Worm (Caenorhabditis elegans): ENCODE measurements around the gene T24H7.2.

Gene T24H7.2

ce11 chrII:6236093-6236945, 10.8 kb upstream of the T24H7.2 start (continued):
- TF ChIP-seq zfp-3 (GFP tag; conservative IDR thresholded peaks at IDR 0.05) = no peak
- no peak for TF ChIP-seq ztf-11 (tag; optimal IDR thresholded peaks at IDR 0.05)
- TF ChIP-seq cey-2 (tag; optimal IDR thresholded peaks at IDR 0.05; ENCODE audit: borderline replicate concordance, insufficient read depth) = no peak
- no peak for TF ChIP-seq dmd-6 (GFP tag; IDR thresholded peaks at IDR 0.05)
- TF ChIP-seq snpc-1.2 (GFP tag; IDR thresholded peaks at IDR 0.05) = no peak
- TF ChIP-seq ctbp-1 (GFP tag; IDR thresholded peaks at IDR 0.05) = no peak
- no peak for TF ChIP-seq ceh-82 (tag; optimal IDR thresholded peaks at IDR 0.05)
- no peak for TF ChIP-seq F37D6.2 (tag; optimal IDR thresholded peaks at IDR 0.05)
- TF ChIP-seq nhr-42 (GFP tag; IDR thresholded peaks at IDR 0.05) = no peak
- no peak for TF ChIP-seq mdt-29 (GFP tag; IDR thresholded peaks at IDR 0.05)
- TF ChIP-seq ZK546.5 (tag; optimal IDR thresholded peaks at IDR 0.05) = no peak
- TF ChIP-seq zfp-2 (tag; optimal IDR thresholded peaks at IDR 0.05) = no peak
- no peak for TF ChIP-seq dmd-8 (GFP tag; IDR thresholded peaks at IDR 0.05)
- TF ChIP-seq spr-3 (GFP tag; optimal IDR thresholded peaks at IDR 0.05) = no peak
- no peak for TF ChIP-seq tag-97 (GFP tag; IDR thresholded peaks at IDR 0.05)
- TF ChIP-seq zag-1 (tag; optimal IDR thresholded peaks at IDR 0.05) = no peak
- TF ChIP-seq ceh-28 (tag; optimal IDR thresholded peaks at IDR 0.05) = no peak
- TF ChIP-seq dmd-9 (GFP tag; IDR thresholded peaks at IDR 0.05) = no peak
- no peak for TF ChIP-seq pha-4 (GFP tag; IDR thresholded peaks at IDR 0.05)
- no peak for TF ChIP-seq pha-4 (tag; optimal IDR thresholded peaks at IDR 0.05)
- no peak for TF ChIP-seq F44E2.7 (GFP tag; IDR thresholded peaks at IDR 0.05)
- no peak for TF ChIP-seq lin-15B (tag; optimal IDR thresholded peaks at IDR 0.05)
- TF ChIP-seq vab-7 (GFP tag; IDR thresholded peaks at IDR 0.05) = no peak
- TF ChIP-seq ZK337.2 (GFP tag; IDR thresholded peaks at IDR 0.05) = no peak
- no peak for TF ChIP-seq mep-1 (tag; optimal IDR thresholded peaks at IDR 0.05)
- TF ChIP-seq php-3 (GFP tag; IDR thresholded peaks at IDR 0.05) = no peak
- no peak for TF ChIP-seq egl-27 (tag; optimal IDR thresholded peaks at IDR 0.05)
- no peak for TF ChIP-seq fkh-10 (GFP tag; optimal IDR thresholded peaks at IDR 0.05)
- no peak for TF ChIP-seq sdz-12 (GFP tag; optimal IDR thresholded peaks at IDR 0.05)
- no peak for TF ChIP-seq D1046.2 (GFP tag; IDR thresholded peaks at IDR 0.05)
- TF ChIP-seq F26F4.8 (GFP tag; conservative IDR thresholded peaks at IDR 0.05) = no peak
- TF ChIP-seq ces-1 (GFP tag; optimal IDR thresholded peaks at IDR 0.05) = no peak
- no peak for TF ChIP-seq T20F7.1 (GFP tag; optimal IDR thresholded peaks at IDR 0.05)
- no peak for TF ChIP-seq T26A8.4 (GFP tag; IDR thresholded peaks at IDR 0.05)
- no peak for TF ChIP-seq Y105C5A.15 (GFP tag; IDR thresholded peaks at IDR 0.05)
- no peak for TF ChIP-seq zip-11 (GFP tag; IDR thresholded peaks at IDR 0.05)
- TF ChIP-seq unc-62 (GFP tag; optimal IDR thresholded peaks at IDR 0.05 in 1 of 2) = peak in 1 of 2 experiments; percentile 60
- no peak for TF ChIP-seq unc-62 (tag; optimal IDR thresholded peaks at IDR 0.05)
- no peak for TF ChIP-seq nhr-237 (tag; optimal IDR thresholded peaks at IDR 0.05)
- TF ChIP-seq ztf-7 (tag; optimal IDR thresholded peaks at IDR 0.05) = no peak
- no peak for TF ChIP-seq nhr-10 (tag; optimal IDR thresholded peaks at IDR 0.05)
- no peak for TF ChIP-seq nhr-28 (tag; optimal IDR thresholded peaks at IDR 0.05)
- TF ChIP-seq fos-1 (tag; optimal IDR thresholded peaks at IDR 0.05) = no peak

- TF ChIP-seq rbr-2 (tag; optimal IDR thresholded peaks at IDR 0.05) (no peak), F10B5.3 (tag; optimal IDR thresholded peaks at IDR 0.05) (no peak), ceh-62 (tag; optimal IDR thresholded peaks at IDR 0.05) (no peak), lin-13 (GFP tag; optimal IDR thresholded peaks at IDR 0.05) (no peak), madf-5 (GFP tag; IDR thresholded peaks at IDR 0.05) (no peak), ces-1 (GFP tag; optimal IDR thresholded peaks at IDR 0.05) (no peak), lin-1 (GFP tag; IDR thresholded peaks at IDR 0.05) (no peak), ceh-28 (tag; optimal IDR thresholded peaks at IDR 0.05) (no peak), ceh-44 (GFP tag; IDR thresholded peaks at IDR 0.05) (no peak), ztf-11 (tag; optimal IDR thresholded peaks at IDR 0.05) (no peak), F37D6.2 (tag; optimal IDR thresholded peaks at IDR 0.05) (no peak), duxl-1 (tag; optimal IDR thresholded peaks at IDR 0.05; ENCODE audit: poor library complexity) (no peak), mes-2 (tag; optimal IDR thresholded peaks at IDR 0.05; ENCODE audit: poor library complexity, severe bottlenecking) (no peak), F26F4.8 (GFP tag; conservative IDR thresholded peaks at IDR 0.05) (no peak), sdz-12 (GFP tag; optimal IDR thresholded peaks at IDR 0.05) (no peak), saeg-2 (GFP tag; IDR thresholded peaks at IDR 0.05) (no peak)
These were observed 5.4 kb upstream of the T24H7.2 start, which contains the start of gene T24H7.8 for ce11 chrII:6241758-6242157. TSS of gene T24H7.8 (plus strand) at chrII:6242058.
